Fruit fly (Drosophila melanogaster) whole organism, wandering third instar larva: Measurements from ENCODE around the gene cm.

ENCODE experiments used
- Abd-B ChIP-seq: fragments of >200 bp; optimal IDR thresholded peaks from 2 replicates; lab custom pipeline; 2017; ENCODE audit warnings: missing biosample characterization, missing genetic modification characterization
- CG32264 ChIP-seq: fragments of 200-800 bp; sonication (Bioruptor generic); optimal IDR thresholded peaks from 2 replicates; lab custom pipeline; 2016; ENCODE audit warnings: missing biosample characterization, missing genetic modification characterization
- CG9705 ChIP-seq: fragments of 200-800 bp; sonication (Bioruptor generic); optimal IDR thresholded peaks from 2 replicates; lab custom pipeline; 2018; ENCODE audit warnings: missing biosample characterization, mild to moderate bottlenecking, missing genetic modification characterization
- CrebA ChIP-seq: fragments of 200-800 bp; sonication (Bioruptor generic); optimal IDR thresholded peaks from 2 replicates; lab custom pipeline; 2016; ENCODE audit warnings: missing biosample characterization, mild to moderate bottlenecking, missing genetic modification characterization, borderline replicate concordance
- Dfd ChIP-seq: fragments of >200 bp; optimal IDR thresholded peaks from 2 replicates; lab custom pipeline; 2017; ENCODE audit warnings: missing biosample characterization, missing genetic modification characterization
- Dif ChIP-seq: fragments of 200-275, 200-300 bp; sonication (Bioruptor generic); optimal IDR thresholded peaks from 2 replicates; lab custom pipeline; 2018; ENCODE audit warnings: missing biosample characterization, missing genetic modification characterization; ENCODE audit not compliant: partially characterized antibody
- HLH106 ChIP-seq: fragments of 200-800 bp; optimal IDR thresholded peaks from 3 replicates; lab custom pipeline; 2019; ENCODE audit warnings: missing biosample characterization, mild to moderate bottlenecking, missing genetic modification characterization, moderate library complexity
- Hnf4 ChIP-seq: fragments of 200-800 bp; sonication (Bioruptor generic); optimal IDR thresholded peaks from 2 replicates; lab custom pipeline; 2016; ENCODE audit warnings: missing biosample characterization, mild to moderate bottlenecking, missing genetic modification characterization
- Hr78 ChIP-seq: fragments of >200 bp; optimal IDR thresholded peaks from 2 replicates; lab custom pipeline; 2017; ENCODE audit warnings: missing biosample characterization, missing genetic modification characterization
- Hr83 ChIP-seq: fragments of 200-300 bp; sonication (Bioruptor generic); optimal IDR thresholded peaks from 2 replicates; lab custom pipeline; 2016; ENCODE audit warnings: missing biosample characterization, mild to moderate bottlenecking, missing genetic modification characterization, moderate library complexity; ENCODE audit not compliant: poor library complexity, severe bottlenecking
- Mio ChIP-seq: sonication (Bioruptor generic); optimal IDR thresholded peaks from 2 replicates; lab custom pipeline; 2016; ENCODE audit warnings: missing biosample characterization, missing genetic modification characterization
- Myc ChIP-seq: fragments of >200 bp; optimal IDR thresholded peaks from 2 replicates; lab custom pipeline; 2017
- Rel ChIP-seq, 2 experiments: fragments of 200-800 bp; sonication (Bioruptor generic) in 1 of 2; optimal IDR thresholded peaks; 2 replicates in 1 of 2; 3 replicates in 1 of 2; lab custom pipeline; 2016 to 2019; ENCODE audit warnings: mild to moderate bottlenecking in 2 of 2, missing biosample characterization in 2 of 2, missing genetic modification characterization in 2 of 2, moderate library complexity in 1 of 2
- Sp1 ChIP-seq: fragments of 200-800 bp; sonication (Bioruptor generic); optimal IDR thresholded peaks from 3 replicates; lab custom pipeline; 2019; ENCODE audit warnings: missing biosample characterization, mild to moderate bottlenecking, missing genetic modification characterization, moderate library complexity
- Vsx2 ChIP-seq: fragments of 200-300, 225-300 bp; sonication (Bioruptor generic); optimal IDR thresholded peaks from 2 replicates; lab custom pipeline; 2018; ENCODE audit warnings: missing biosample characterization, missing genetic modification characterization; ENCODE audit not compliant: partially characterized antibody
- br ChIP-seq: fragments of 200-800 bp; sonication (Bioruptor generic); optimal IDR thresholded peaks from 2 replicates; lab custom pipeline; 2016; ENCODE audit warnings: missing biosample characterization, missing genetic modification characterization
- brk ChIP-seq: fragments of 200-800 bp; sonication (Bioruptor generic); optimal IDR thresholded peaks from 2 replicates; lab custom pipeline; 2016; ENCODE audit warnings: missing biosample characterization, mild to moderate bottlenecking, missing genetic modification characterization
- dmrt93B ChIP-seq: fragments of 200-800 bp; sonication (Bioruptor generic); optimal IDR thresholded peaks from 2 replicates; lab custom pipeline; 2018; ENCODE audit warnings: missing biosample characterization, mild to moderate bottlenecking, missing genetic modification characterization
- dsf ChIP-seq: sonication (Bioruptor generic); optimal IDR thresholded peaks from 2 replicates; lab custom pipeline; 2016; ENCODE audit warnings: missing biosample characterization, missing genetic modification characterization, borderline replicate concordance
- ey ChIP-seq: fragments of 200-800 bp; sonication (Bioruptor generic); optimal IDR thresholded peaks from 2 replicates; lab custom pipeline; 2016; ENCODE audit warnings: missing biosample characterization, missing genetic modification characterization
- foxo ChIP-seq, 2 experiments: fragments of 200-800 bp; sonication (Bioruptor generic); optimal IDR thresholded peaks; 2 replicates in 1 of 2; 3 replicates in 1 of 2; lab custom pipeline; 2016 to 2017; ENCODE audit warnings: missing biosample characterization in 2 of 2, missing genetic modification characterization in 2 of 2
- h ChIP-seq: fragments of 200-800 bp; sonication (Bioruptor generic); optimal IDR thresholded peaks from 3 replicates; lab custom pipeline; 2016; ENCODE audit warnings: missing biosample characterization, mild to moderate bottlenecking, missing genetic modification characterization
- jim ChIP-seq: fragments of 175-275, 200-325 bp; sonication (Bioruptor generic); optimal IDR thresholded peaks from 2 replicates; lab custom pipeline; 2016; ENCODE audit warnings: missing biosample characterization, mild to moderate bottlenecking, missing genetic modification characterization
- lola ChIP-seq: fragments of >200 bp; optimal IDR thresholded peaks from 2 replicates; lab custom pipeline; 2017; ENCODE audit warnings: missing biosample characterization, missing genetic modification characterization
- pan ChIP-seq: fragments of >200 bp; optimal IDR thresholded peaks from 2 replicates; lab custom pipeline; 2017
- psq ChIP-seq: fragments of 200-800 bp; sonication (Bioruptor generic); optimal IDR thresholded peaks from 3 replicates; lab custom pipeline; 2017; ENCODE audit warnings: missing biosample characterization, mild to moderate bottlenecking, missing genetic modification characterization, moderate library complexity
- sage ChIP-seq: fragments of 200-800 bp; sonication (Bioruptor generic); optimal IDR thresholded peaks from 2 replicates; lab custom pipeline; 2016; ENCODE audit warnings: missing biosample characterization, mild to moderate bottlenecking, missing genetic modification characterization
- sv ChIP-seq: fragments of 200-800 bp; sonication (Bioruptor generic); optimal IDR thresholded peaks from 3 replicates; lab custom pipeline; 2016; ENCODE audit warnings: missing biosample characterization, missing genetic modification characterization
- tai ChIP-seq: sonication (Bioruptor generic); optimal IDR thresholded peaks from 2 replicates; lab custom pipeline; 2016; ENCODE audit warnings: missing biosample characterization, missing genetic modification characterization
- usp ChIP-seq: fragments of >200 bp; optimal IDR thresholded peaks from 2 replicates; lab custom pipeline; 2017; ENCODE audit warnings: missing biosample characterization, missing genetic modification characterization
- woc ChIP-seq: sonication (Bioruptor generic); optimal IDR thresholded peaks from 2 replicates; lab custom pipeline; 2016; ENCODE audit warnings: missing biosample characterization, mild to moderate bottlenecking, missing genetic modification characterization

Gene cm

dm6 chrX:7049087-7049486 lies 38.1 kb upstream of the cm start, which contains the start of gene nullo:
TSS of gene nullo (plus strand) at chrX:7049476.
- TF ChIP-seq jim (GFP tag; lab: Kevin White, UChicago), result no peak
- TF ChIP-seq sv (GFP tag; lab: Kevin White, UChicago), result no peak
- no peak for TF ChIP-seq Mio (GFP tag; lab: Kevin White, UChicago)
- TF ChIP-seq woc, result no peak
- TF ChIP-seq ey (GFP tag; lab: Kevin White, UChicago), result no peak
- no peak for TF ChIP-seq h (GFP tag; lab: Kevin White, UChicago)
- TF ChIP-seq Myc (lab: Kevin White, UChicago), result no peak
- TF ChIP-seq usp (GFP tag; lab: Kevin White, UChicago), result no peak
- TF ChIP-seq Rel (GFP tag; optimal IDR thresholded peaks at IDR 0.05; lab: Kevin White, UChicago), result no peak
- TF ChIP-seq Rel (tag; optimal IDR thresholded peaks at IDR 0.05; lab: Kevin White, UChicago), result no peak
- no peak for TF ChIP-seq CG9705 (GFP tag; lab: Kevin White, UChicago)
- TF ChIP-seq sage (GFP tag; lab: Kevin White, UChicago), result no peak
- no peak for TF ChIP-seq pan

- TF ChIP-seq CrebA (GFP tag; lab: Kevin White, UChicago) (no peak), Myc (lab: Kevin White, UChicago) (no peak), Dfd (GFP tag; lab: Kevin White, UChicago) (no peak), Hr78 (no peak), jim (GFP tag; lab: Kevin White, UChicago) (no peak), ey (GFP tag; lab: Kevin White, UChicago) (no peak), sage (GFP tag; lab: Kevin White, UChicago) (no peak)
- TF ChIP-seq, all 38 proteins: peak for 0
Measured at dm6 chrX:7040205-7040866, 29.4 kb upstream of the cm start, which contains the start of gene CG14427. TSS of gene CG14427 (plus strand) at chrX:7040603.

DNA sequence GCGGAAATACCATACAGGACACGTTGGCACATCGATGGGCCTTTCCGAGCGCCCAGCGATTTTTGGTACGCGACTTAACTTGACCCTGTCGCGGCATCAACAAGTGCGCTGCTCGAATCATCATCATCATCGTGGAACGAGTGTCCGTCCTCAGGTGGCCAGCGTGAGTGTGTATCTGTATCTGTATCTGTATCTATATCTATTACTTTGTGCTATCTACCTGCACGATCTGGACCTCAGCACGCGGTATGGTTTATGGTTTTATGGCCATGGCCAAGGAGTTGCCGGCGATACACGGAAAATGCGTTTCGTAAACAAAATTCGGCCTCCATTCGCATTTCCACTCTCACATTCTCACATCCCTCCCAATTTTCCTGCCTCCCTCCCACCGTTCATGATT lies 26.1 kb upstream of the cm start:
- TF ChIP-seq tai (no peak), foxo (GFP tag; optimal IDR thresholded peaks at IDR 0.05; lab: Kevin White, UChicago) (no peak), HLH106 (tag; lab: Kevin White, UChicago) (no peak), Dif (GFP tag; lab: Kevin White, UChicago) (no peak), br (GFP tag; lab: Kevin White, UChicago) (no peak), Rel (GFP tag; optimal IDR thresholded peaks at IDR 0.05; lab: Kevin White, UChicago) (no peak), Rel (tag; optimal IDR thresholded peaks at IDR 0.05; lab: Kevin White, UChicago) (no peak), lola (GFP tag; lab: Kevin White, UChicago) (no peak), dsf (GFP tag; lab: Kevin White, UChicago) (no peak), psq (GFP tag; lab: Kevin White, UChicago) (no peak), Vsx2 (GFP tag; lab: Kevin White, UChicago) (no peak), brk (GFP tag; lab: Kevin White, UChicago) (no peak), CrebA (GFP tag; lab: Kevin White, UChicago) (no peak), woc (no peak), Hr83 (GFP tag; lab: Kevin White, UChicago) (no peak), CG32264 (GFP tag; lab: Kevin White, UChicago) (no peak)

DNA sequence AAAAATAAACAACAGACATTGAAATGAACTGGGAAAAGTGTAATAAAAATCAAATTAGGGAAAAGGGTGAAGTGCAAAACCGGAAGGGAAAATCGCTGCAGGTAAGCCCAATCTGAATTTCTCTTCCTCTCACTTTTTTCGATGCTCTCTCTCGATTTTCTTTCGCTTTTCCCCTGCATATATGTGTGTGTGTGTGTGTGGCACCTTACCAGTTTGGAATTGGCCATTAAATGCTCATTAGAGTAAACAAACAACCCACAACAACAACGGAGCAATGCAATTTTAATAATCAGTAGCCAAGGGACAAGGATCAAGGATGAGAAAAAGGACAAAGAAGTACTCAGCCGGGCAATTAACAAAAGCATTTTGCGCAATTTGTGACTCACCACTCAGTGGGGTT lies 23.9 kb upstream of the cm start:
- TF ChIP-seq Vsx2 (GFP tag; lab: Kevin White, UChicago), result no peak
- TF ChIP-seq tai, result no peak
- no peak for TF ChIP-seq dsf (GFP tag; lab: Kevin White, UChicago)
- no peak for TF ChIP-seq lola (GFP tag; lab: Kevin White, UChicago)
- no peak for TF ChIP-seq psq (GFP tag; lab: Kevin White, UChicago)
- TF ChIP-seq Myc (lab: Kevin White, UChicago), result no peak
- no peak for TF ChIP-seq usp (GFP tag; lab: Kevin White, UChicago)
- TF ChIP-seq foxo (GFP tag; optimal IDR thresholded peaks at IDR 0.05; lab: Kevin White, UChicago), result no peak
- no peak for TF ChIP-seq h (GFP tag; lab: Kevin White, UChicago)
- no peak for TF ChIP-seq dmrt93B (GFP tag; lab: Kevin White, UChicago)
- TF ChIP-seq Sp1 (GFP tag; lab: Kevin White, UChicago), result no peak
- no peak for TF ChIP-seq Hnf4 (GFP tag; lab: Kevin White, UChicago)
- no peak for TF ChIP-seq Hr78
- no peak for TF ChIP-seq br (GFP tag; lab: Kevin White, UChicago)
- no peak for TF ChIP-seq CrebA (GFP tag; lab: Kevin White, UChicago)
- TF ChIP-seq Dfd (GFP tag; lab: Kevin White, UChicago), result no peak
- no peak for TF ChIP-seq Rel (GFP tag; optimal IDR thresholded peaks at IDR 0.05; lab: Kevin White, UChicago)
- no peak for TF ChIP-seq Rel (tag; optimal IDR thresholded peaks at IDR 0.05; lab: Kevin White, UChicago)
- TF ChIP-seq sv (GFP tag; lab: Kevin White, UChicago), result no peak
- no peak for TF ChIP-seq Abd-B (GFP tag; lab: Kevin White, UChicago)
- TF ChIP-seq, all 38 proteins: peak for 0
